Fruit fly (Drosophila melanogaster): ENCODE data around the gene CG31769.

Gene CG31769

dm6 chr2L:14123605-14124004 lies 13.1 kb upstream of the CG31769 start (continued):
- peak; percentile 18 for TF ChIP-seq fd96Cb (tag; optimal IDR thresholded peaks at IDR 0.05)
- TF ChIP-seq CG42726 (GFP tag; IDR thresholded peaks at IDR 0.05; ENCODE audit: partially characterized antibody) = no peak
- TF ChIP-seq ind (GFP tag; optimal IDR thresholded peaks at IDR 0.05) = peak; percentile 32
- no peak for TF ChIP-seq nerfin-1 (tag; optimal IDR thresholded peaks at IDR 0.05)
- no peak for TF ChIP-seq sc (optimal IDR thresholded peaks at IDR 0.05)
- no peak for TF ChIP-seq sc (GFP tag; optimal IDR thresholded peaks at IDR 0.05)
- TF ChIP-seq Meics (GFP tag; optimal IDR thresholded peaks at IDR 0.05) = peak; percentile 52
- TF ChIP-seq Drgx (GFP tag; IDR thresholded peaks at IDR 0.05) = no peak
- TF ChIP-seq CG15696 (tag; optimal IDR thresholded peaks at IDR 0.05) = no peak
- TF ChIP-seq Fer1 (GFP tag; optimal IDR thresholded peaks at IDR 0.05) = peak; percentile 21
- peak; percentile 26; the same call in 1 of the 2 replicates for TF ChIP-seq CG14667 (GFP tag; IDR thresholded peaks at IDR 0.05)
- peak; percentile 74 for TF ChIP-seq sqz (GFP tag; optimal IDR thresholded peaks at IDR 0.05)
- peak; percentile 30 for TF ChIP-seq lab (GFP tag; optimal IDR thresholded peaks at IDR 0.05)
- peak; percentile 65 for TF ChIP-seq Sox100B (GFP tag; optimal IDR thresholded peaks at IDR 0.05)
- TF ChIP-seq sr (GFP tag; IDR thresholded peaks at IDR 0.05) = no peak
- TF ChIP-seq CoRest (tag; optimal IDR thresholded peaks at IDR 0.05) = peak; percentile 63
- TF ChIP-seq Ssrp (tag; optimal IDR thresholded peaks at IDR 0.05) = peak; percentile 18
- no peak for TF ChIP-seq CG15073 (GFP tag; optimal IDR thresholded peaks at IDR 0.05)
- TF ChIP-seq phol (tag; optimal IDR thresholded peaks at IDR 0.05) = peak; percentile 52
- no peak for TF ChIP-seq CG1529 (GFP tag; optimal IDR thresholded peaks at IDR 0.05)
- peak; percentile 76 for TF ChIP-seq CG17361 (GFP tag; IDR thresholded peaks at IDR 0.05)
- no peak for TF ChIP-seq CG2129 (GFP tag; IDR thresholded peaks at IDR 0.05; ENCODE audit: partially characterized antibody)
- no peak for TF ChIP-seq ERR (GFP tag; optimal IDR thresholded peaks at IDR 0.05)
- peak; percentile 14 for TF ChIP-seq org-1 (GFP tag; optimal IDR thresholded peaks at IDR 0.05)
- TF ChIP-seq jing (GFP tag; optimal IDR thresholded peaks at IDR 0.05) = no peak
- TF ChIP-seq tgo (GFP tag; IDR thresholded peaks at IDR 0.05) = no peak
- peak in 1 of 2 experiments; percentile 36 for TF ChIP-seq Hr51 (GFP tag; optimal IDR thresholded peaks at IDR 0.05)
- TF ChIP-seq Optix (GFP tag; IDR thresholded peaks at IDR 0.05) = no peak
- peak; percentile 68 for TF ChIP-seq CG2678 (tag; optimal IDR thresholded peaks at IDR 0.05)
- no peak for TF ChIP-seq Dref (GFP tag; IDR thresholded peaks at IDR 0.05)
- TF ChIP-seq CG6791 (GFP tag; IDR thresholded peaks at IDR 0.05; ENCODE audit: partially characterized antibody) = no peak
- TF ChIP-seq Hmx (GFP tag; optimal IDR thresholded peaks at IDR 0.05) = no peak
- peak in 1 of 2 experiments; percentile 72 for TF ChIP-seq eve (GFP tag; optimal IDR thresholded peaks at IDR 0.05)
- TF ChIP-seq emc (GFP tag; optimal IDR thresholded peaks at IDR 0.05) = no peak
- no peak for TF ChIP-seq CG10274 (GFP tag; optimal IDR thresholded peaks at IDR 0.05)
- TF ChIP-seq BEAF-32 (GFP tag; optimal IDR thresholded peaks at IDR 0.05) = no peak
- no peak for TF ChIP-seq CG7786 (GFP tag; optimal IDR thresholded peaks at IDR 0.05)
- no peak for TF ChIP-seq sisA (GFP tag; IDR thresholded peaks at IDR 0.05)
- TF ChIP-seq Jarid2 (GFP tag; optimal IDR thresholded peaks at IDR 0.05) = no peak
- no peak for TF ChIP-seq slp2 (GFP tag; optimal IDR thresholded peaks at IDR 0.05)
- TF ChIP-seq pfk (GFP tag; optimal IDR thresholded peaks at IDR 0.05) = no peak
- TF ChIP-seq HHEX (GFP tag; optimal IDR thresholded peaks at IDR 0.05) = peak; percentile 17
- TF ChIP-seq BtbVII (GFP tag; optimal IDR thresholded peaks at IDR 0.05) = no peak
- no peak for TF ChIP-seq CG4854 (GFP tag; optimal IDR thresholded peaks at IDR 0.05)
- TF ChIP-seq CG16813 (GFP tag; IDR thresholded peaks at IDR 0.05; ENCODE audit: partially characterized antibody) = no peak
- TF ChIP-seq tup (GFP tag; optimal IDR thresholded peaks at IDR 0.05) = no peak
- peak; percentile 33 for TF ChIP-seq CG14710 (tag; optimal IDR thresholded peaks at IDR 0.05)
- no peak for TF ChIP-seq twi (tag; optimal IDR thresholded peaks at IDR 0.05)
- no peak for TF ChIP-seq CkIIα-i1 (GFP tag; IDR thresholded peaks at IDR 0.05)
- peak; percentile 8 for TF ChIP-seq Xbp1 (GFP tag; optimal IDR thresholded peaks at IDR 0.05)
- TF ChIP-seq CrebB (tag; optimal IDR thresholded peaks at IDR 0.05) = no peak

Data from whole organism, embryonic.